Fruit fly (Drosophila melanogaster) whole organism, prepupa: Measurements from ENCODE around the gene Hat1.
A peak's percentile ranks its signal among the peaks of the same experiment; 100 is the strongest.

Experiments
- Blimp-1 ChIP-seq: fragments of 200-800 bp; sonication (Bioruptor generic); optimal IDR thresholded peaks from 3 replicates; lab custom pipeline; 2017; ENCODE audit warnings: missing biosample characterization, missing genetic modification characterization, mild to moderate bottlenecking, moderate library complexity, missing genetic modification reagents
- CG10669 ChIP-seq: fragments of 200-800 bp; sonication (Bioruptor generic); optimal IDR thresholded peaks from 3 replicates; lab custom pipeline; 2018; ENCODE audit warnings: missing biosample characterization, mild to moderate bottlenecking, missing genetic modification characterization, moderate library complexity
- CG11294 ChIP-seq: fragments of 200-800 bp; sonication (Bioruptor generic); IDR thresholded peaks from 2 replicates; pipeline ENCODE4 v1.3.6; 2022; ENCODE audit warnings: missing biosample characterization, missing genetic modification characterization
- CG11762 ChIP-seq: fragments of 200-800 bp; sonication (Bioruptor generic); optimal IDR thresholded peaks from 3 replicates; lab custom pipeline; 2016; ENCODE audit warnings: missing biosample characterization, missing genetic modification characterization; ENCODE audit not compliant: insufficient read depth
- CG11902 ChIP-seq: fragments of 200-800 bp; sonication (Bioruptor generic); optimal IDR thresholded peaks from 3 replicates; lab custom pipeline; 2016; ENCODE audit warnings: missing biosample characterization, missing genetic modification characterization
- CG15336 ChIP-seq: fragments of 200-800 bp; sonication (Bioruptor generic); IDR thresholded peaks from 2 replicates; pipeline ENCODE4 v1.3.6; 2022; ENCODE audit warnings: missing biosample characterization, missing genetic modification characterization
- CG1621 ChIP-seq: fragments of 200-800 bp; sonication (Bioruptor generic); optimal IDR thresholded peaks from 3 replicates; lab custom pipeline; 2018; ENCODE audit warnings: missing biosample characterization, mild to moderate bottlenecking, missing genetic modification characterization
- CG3032 ChIP-seq: fragments of 200-800 bp; optimal IDR thresholded peaks from 2 replicates; lab custom pipeline; 2019; ENCODE audit warnings: missing biosample characterization, mild to moderate bottlenecking, missing genetic modification characterization, moderate library complexity
- CG32006 ChIP-seq: fragments of 200-800 bp; sonication (Bioruptor generic); optimal IDR thresholded peaks from 3 replicates; lab custom pipeline; 2017; ENCODE audit warnings: missing biosample characterization, mild to moderate bottlenecking, missing genetic modification characterization
- CG34406 ChIP-seq: fragments of 200-800 bp; sonication (Bioruptor generic); optimal IDR thresholded peaks from 3 replicates; lab custom pipeline; 2016; ENCODE audit warnings: missing biosample characterization, missing genetic modification characterization
- CG6163 ChIP-seq: fragments of 200-800 bp; sonication (Bioruptor generic); IDR thresholded peaks from 3 replicates; pipeline ENCODE4 v1.3.6; 2022; ENCODE audit warnings: missing biosample characterization, missing genetic modification characterization
- CG6276 ChIP-seq: fragments of 200-800 bp; sonication (Bioruptor generic); optimal IDR thresholded peaks from 2 replicates; lab custom pipeline; 2017; ENCODE audit warnings: missing biosample characterization, mild to moderate bottlenecking, missing genetic modification characterization
- CG6792 ChIP-seq: fragments of 200-800 bp; sonication (Bioruptor generic); optimal IDR thresholded peaks from 3 replicates; lab custom pipeline; 2016; ENCODE audit warnings: missing biosample characterization, missing genetic modification characterization
- CG6808 ChIP-seq: fragments of 200-800 bp; sonication (Bioruptor generic); optimal IDR thresholded peaks from 3 replicates; lab custom pipeline; 2017; ENCODE audit warnings: missing biosample characterization, missing genetic modification characterization, mild to moderate bottlenecking, moderate library complexity, missing genetic modification reagents
- CG6854 ChIP-seq: fragments of 200-800 bp; sonication (Bioruptor generic); optimal IDR thresholded peaks from 2 replicates; lab custom pipeline; 2017; ENCODE audit warnings: missing biosample characterization, mild to moderate bottlenecking, missing genetic modification characterization
- CG7368 ChIP-seq: fragments of 200-800 bp; sonication (Bioruptor generic); optimal IDR thresholded peaks from 3 replicates; lab custom pipeline; 2016; ENCODE audit warnings: missing biosample characterization, missing genetic modification characterization
- CG8119 ChIP-seq: fragments of 200-800 bp; sonication (Bioruptor generic); IDR thresholded peaks from 3 replicates; pipeline ENCODE4 v1.3.6; 2022; ENCODE audit warnings: missing biosample characterization, missing genetic modification characterization
- CG8319 ChIP-seq: fragments of 200-800 bp; sonication (Bioruptor generic); optimal IDR thresholded peaks from 3 replicates; lab custom pipeline; 2016; ENCODE audit warnings: missing biosample characterization, missing genetic modification characterization
- Eip75B ChIP-seq: fragments of 200-800 bp; sonication (Bioruptor generic); optimal IDR thresholded peaks from 3 replicates; lab custom pipeline; 2016; ENCODE audit warnings: missing biosample characterization, missing genetic modification characterization
- Eip78C ChIP-seq: fragments of 200-800 bp; sonication (Bioruptor generic); peaks from one replicate; lab custom pipeline; 2016; ENCODE audit warnings: missing biosample characterization, missing genetic modification characterization
- Ets21C ChIP-seq: fragments of 200-800 bp; sonication (Bioruptor generic); optimal IDR thresholded peaks from 3 replicates; lab custom pipeline; 2016; ENCODE audit warnings: missing biosample characterization, missing genetic modification characterization
- Ets96B ChIP-seq: fragments of 200-800 bp; optimal IDR thresholded peaks from 2 replicates; lab custom pipeline; 2019; ENCODE audit warnings: missing biosample characterization, mild to moderate bottlenecking, missing genetic modification characterization, moderate library complexity
- Gug ChIP-seq: fragments of 200-800 bp; sonication (Bioruptor generic); IDR thresholded peaks from 2 replicates; pipeline ENCODE4 v1.3.6; 2022; ENCODE audit warnings: missing biosample characterization, missing genetic modification characterization
- Hr38 ChIP-seq: sonication (Bioruptor generic); optimal IDR thresholded peaks from 2 replicates; lab custom pipeline; 2016; ENCODE audit warnings: missing biosample characterization, missing genetic modification characterization
- Met ChIP-seq: fragments of 200-800 bp; sonication (Bioruptor generic); optimal IDR thresholded peaks from 3 replicates; lab custom pipeline; 2016; ENCODE audit warnings: missing biosample characterization, missing genetic modification characterization
- OdsH ChIP-seq: fragments of 200-800 bp; sonication (Bioruptor generic); optimal IDR thresholded peaks from 3 replicates; lab custom pipeline; 2016; ENCODE audit warnings: missing biosample characterization, missing genetic modification characterization
- Smox ChIP-seq: fragments of 200-800 bp; sonication (Bioruptor generic); optimal IDR thresholded peaks from 3 replicates; lab custom pipeline; 2016; ENCODE audit warnings: missing biosample characterization, missing genetic modification characterization
- Sox102F ChIP-seq: fragments of 200-800 bp; sonication (Bioruptor generic); optimal IDR thresholded peaks from 2 replicates; lab custom pipeline; 2016; ENCODE audit warnings: missing biosample characterization, mild to moderate bottlenecking, missing genetic modification characterization
- Sox14 ChIP-seq: fragments of 200-800 bp; sonication (Bioruptor generic); optimal IDR thresholded peaks from 3 replicates; lab custom pipeline; 2016; ENCODE audit warnings: missing biosample characterization, missing genetic modification characterization
- Sox15 ChIP-seq: fragments of 200-800 bp; sonication (Bioruptor generic); optimal IDR thresholded peaks from 3 replicates; lab custom pipeline; 2016; ENCODE audit warnings: missing biosample characterization, missing genetic modification characterization
- achi ChIP-seq: fragments of 200-800 bp; sonication (Bioruptor generic); optimal IDR thresholded peaks from 3 replicates; lab custom pipeline; 2016; ENCODE audit warnings: missing biosample characterization, missing genetic modification characterization
- acj6 ChIP-seq: fragments of 200-800 bp; sonication (Bioruptor generic); optimal IDR thresholded peaks from 3 replicates; lab custom pipeline; 2016; ENCODE audit warnings: missing biosample characterization, missing genetic modification characterization
- dac ChIP-seq: fragments of 200-800 bp; sonication (Bioruptor generic); optimal IDR thresholded peaks from 2 replicates; lab custom pipeline; 2017; ENCODE audit warnings: missing biosample characterization, mild to moderate bottlenecking, missing genetic modification characterization
- dsx ChIP-seq: fragments of 200-800 bp; optimal IDR thresholded peaks from 3 replicates; lab custom pipeline; 2019; ENCODE audit warnings: missing biosample characterization, mild to moderate bottlenecking, missing genetic modification characterization, moderate library complexity; ENCODE audit not compliant: poor library complexity, severe bottlenecking
- eg ChIP-seq: fragments of 200-800 bp; sonication (Bioruptor generic); IDR thresholded peaks from 3 replicates; pipeline ENCODE4 v1.3.6; 2022; ENCODE audit warnings: missing biosample characterization, missing genetic modification characterization
- esn ChIP-seq: fragments of 200-800 bp; sonication (Bioruptor generic); optimal IDR thresholded peaks from 2 replicates; lab custom pipeline; 2016; ENCODE audit warnings: missing biosample characterization, mild to moderate bottlenecking, missing genetic modification characterization, moderate library complexity
- fd59A ChIP-seq: fragments of 200-800 bp; sonication (Bioruptor generic); optimal IDR thresholded peaks from 2 replicates; lab custom pipeline; 2017; ENCODE audit warnings: missing biosample characterization, mild to moderate bottlenecking, missing genetic modification characterization, missing genetic modification reagents
- fd85E ChIP-seq: fragments of 200-800 bp; sonication (Bioruptor generic); optimal IDR thresholded peaks from 3 replicates; lab custom pipeline; 2016; ENCODE audit warnings: missing biosample characterization, missing genetic modification characterization
- fkh ChIP-seq: fragments of 200-800 bp; sonication (Bioruptor generic); optimal IDR thresholded peaks from 3 replicates; lab custom pipeline; 2017; ENCODE audit warnings: missing biosample characterization, mild to moderate bottlenecking, missing genetic modification characterization, moderate library complexity
- net ChIP-seq: fragments of 200-800 bp; sonication (Bioruptor generic); optimal IDR thresholded peaks from 3 replicates; lab custom pipeline; 2016; ENCODE audit warnings: missing biosample characterization, missing genetic modification characterization
- salr ChIP-seq, 2 experiments: fragments of 200-800 bp; sonication (Bioruptor generic); optimal IDR thresholded peaks; 3 replicates each; lab custom pipeline; 2016 to 2018; ENCODE audit warnings: missing biosample characterization in 2 of 2, missing genetic modification characterization in 2 of 2, mild to moderate bottlenecking in 1 of 2
- ss ChIP-seq, 2 experiments: fragments of 200-800 bp; sonication (Bioruptor generic); optimal IDR thresholded peaks; 2 replicates in 1 of 2; 3 replicates in 1 of 2; lab custom pipeline; 2017 to 2018; ENCODE audit warnings: mild to moderate bottlenecking in 2 of 2, missing biosample characterization in 2 of 2, missing genetic modification characterization in 2 of 2, moderate library complexity in 1 of 2
- topi ChIP-seq: fragments of 200-800 bp; sonication (Bioruptor generic); optimal IDR thresholded peaks from 3 replicates; lab custom pipeline; 2016; ENCODE audit warnings: missing biosample characterization, missing genetic modification characterization

The Hat1 gene

dm6 chr3R:5824456-5824855 lies 35.3 kb upstream of the Hat1 start, which contains the start of the genes Sec20 and dgrn (continued):
- TF ChIP-seq CG6854 (GFP tag; lab: Kevin White, UChicago), result no peak
- TF ChIP-seq fkh (GFP tag; lab: Kevin White, UChicago), result no peak
- TF ChIP-seq Sox15 (GFP tag; lab: Kevin White, UChicago), result peak; percentile 29
- peak; percentile 35 for TF ChIP-seq CG11902
- peak; percentile 50 for TF ChIP-seq Eip75B (GFP tag; lab: Kevin White, UChicago)
- peak; percentile 75 for TF ChIP-seq Met (GFP tag; lab: Kevin White, UChicago)
- no peak for TF ChIP-seq salr (GFP tag; optimal IDR thresholded peaks at IDR 0.05; lab: Kevin White, UChicago)
- TF ChIP-seq esn (GFP tag; lab: Kevin White, UChicago), result peak; percentile 78
- TF ChIP-seq dac, result no peak
- TF ChIP-seq Ets96B (tag; lab: Kevin White, UChicago), result peak; percentile 67
- TF ChIP-seq CG6276, result no peak
- TF ChIP-seq CG32006, result no peak
- TF ChIP-seq CG6163 (GFP tag; lab: Robert Waterston, UW), result no peak
- peak; percentile 43 for TF ChIP-seq CG8319 (GFP tag; lab: Kevin White, UChicago)
- no peak for TF ChIP-seq Hr38 (GFP tag; lab: Kevin White, UChicago)
- no peak for TF ChIP-seq fd85E
- peak; percentile 44 for TF ChIP-seq CG7368
- peak; percentile 74 for TF ChIP-seq OdsH (GFP tag; lab: Kevin White, UChicago)
- TF ChIP-seq Sox102F (GFP tag; lab: Kevin White, UChicago), result no peak
- peak; percentile 60 for TF ChIP-seq CG34406 (GFP tag; lab: Kevin White, UChicago)
- TF ChIP-seq CG11762 (GFP tag; lab: Kevin White, UChicago), result peak; percentile 19
- peak; percentile 88 for TF ChIP-seq Eip78C
- TF ChIP-seq CG3032 (tag; lab: Kevin White, UChicago), result peak; percentile 66
- no peak for TF ChIP-seq CG11294 (GFP tag; lab: Robert Waterston, UW)
- TF ChIP-seq Smox (GFP tag; lab: Kevin White, UChicago), result no peak
- peak; percentile 21 for TF ChIP-seq CG6808 (GFP tag; lab: Kevin White, UChicago)
- no peak for TF ChIP-seq CG8119

- TF ChIP-seq Eip78C (no peak), net (GFP tag; lab: Kevin White, UChicago) (no peak), CG6808 (GFP tag; lab: Kevin White, UChicago) (no peak), CG32006 (no peak), Ets21C (GFP tag; lab: Kevin White, UChicago) (no peak), Sox14 (GFP tag; lab: Kevin White, UChicago) (no peak), esn (GFP tag; lab: Kevin White, UChicago) (no peak), Blimp-1 (GFP tag; lab: Kevin White, UChicago) (no peak), CG6792 (GFP tag; lab: Kevin White, UChicago) (no peak), CG3032 (tag; lab: Kevin White, UChicago) (no peak), eg (no peak), Eip75B (GFP tag; lab: Kevin White, UChicago) (no peak), Sox15 (GFP tag; lab: Kevin White, UChicago) (no peak), salr (GFP tag; optimal IDR thresholded peaks at IDR 0.05; lab: Kevin White, UChicago) (no peak)
These were observed 32.6 kb upstream of the Hat1 start, which contains the start of gene CG46303 for dm6 chr3R:5821750-5822149. Gene CG46303, plus strand, starts transcription at chr3R:5821972.

dm6 chr3R:5821243-5821642 lies 32.1 kb upstream of the Hat1 start, which contains the start of gene Hpr1:
Gene Hpr1, minus strand, starts transcription at chr3R:5821440.
- TF ChIP-seq CG11294 (GFP tag; lab: Robert Waterston, UW) (no peak), Eip78C (peak; percentile 61)
- TF ChIP-seq, all 60 proteins: peak for 1

- TF ChIP-seq ss (GFP tag; optimal IDR thresholded peaks at IDR 0.05; lab: Kevin White, UChicago), result peak in 1 of 2 experiments; percentile 83
- TF ChIP-seq CG11902, result no peak
- TF ChIP-seq CG6792 (GFP tag; lab: Kevin White, UChicago), result no peak
- TF ChIP-seq CG34406 (GFP tag; lab: Kevin White, UChicago), result no peak
- TF ChIP-seq net (GFP tag; lab: Kevin White, UChicago), result no peak
- TF ChIP-seq fkh (GFP tag; lab: Kevin White, UChicago), result no peak
- TF ChIP-seq CG7368, result no peak
- no peak for TF ChIP-seq Gug (GFP tag; lab: Robert Waterston, UW)
- no peak for TF ChIP-seq CG11294 (GFP tag; lab: Robert Waterston, UW)
- no peak for TF ChIP-seq CG10669 (GFP tag; lab: Kevin White, UChicago)
- no peak for TF ChIP-seq topi (GFP tag; lab: Kevin White, UChicago)
- TF ChIP-seq esn (GFP tag; lab: Kevin White, UChicago), result no peak
- no peak for TF ChIP-seq Sox14 (GFP tag; lab: Kevin White, UChicago)
- no peak for TF ChIP-seq dac
- TF ChIP-seq CG15336 (GFP tag; lab: Robert Waterston, UW), result 0 out of 2 replicates have a peak, but pooled peaks have one; percentile 32
- TF ChIP-seq CG1621, result peak; percentile 4
- TF ChIP-seq fd59A (GFP tag; lab: Kevin White, UChicago), result no peak
- TF ChIP-seq CG6276, result no peak
- peak; percentile 59 for TF ChIP-seq Eip78C
- TF ChIP-seq acj6, result no peak
- TF ChIP-seq dsx (GFP tag; lab: Kevin White, UChicago), result no peak
- no peak for TF ChIP-seq achi (GFP tag; lab: Kevin White, UChicago)
These were observed 24.0 kb upstream of the Hat1 start, which contains the start of gene CG42675 for dm6 chr3R:5813157-5813659. Gene CG42675, plus strand, starts transcription at chr3R:5813609.
